Fruit fly (Drosophila melanogaster) whole organism, adult: ENCODE results near the gene sr.

ENCODE experiments used
- CG11617 ChIP-seq: fragments of 200-800 bp; sonication (Bioruptor generic); optimal IDR thresholded peaks from 2 replicates; lab custom pipeline; 2017; ENCODE audit warnings: mild to moderate bottlenecking, missing biosample characterization, missing genetic modification reagents, missing genetic modification characterization
- CG14711 ChIP-seq: fragments of 200-800 bp; sonication (Bioruptor generic); optimal IDR thresholded peaks from 2 replicates; lab custom pipeline; 2018; ENCODE audit warnings: missing biosample characterization, mild to moderate bottlenecking, missing genetic modification characterization, moderate library complexity
- Clk ChIP-seq: fragments of 200-800 bp; sonication (Bioruptor generic); optimal IDR thresholded peaks from 2 replicates; lab custom pipeline; 2017; ENCODE audit warnings: missing biosample characterization, missing genetic modification characterization
- pad ChIP-seq: fragments of 200-800 bp; sonication (Bioruptor generic); optimal IDR thresholded peaks from 3 replicates; lab custom pipeline; 2017; ENCODE audit warnings: missing biosample characterization, missing genetic modification characterization, mild to moderate bottlenecking, moderate library complexity, missing genetic modification reagents

dm6 chr3R:18104261-18104792 is 13.7 kb downstream of the sr start:
- TF ChIP-seq CG14711 (no peak), Clk (GFP tag; lab: Kevin White, UChicago) (no peak), CG11617 (GFP tag; lab: Kevin White, UChicago) (no peak), pad (no peak)
